Fruit fly (Drosophila melanogaster): ENCODE measurements around the gene CG43322.

DNA sequence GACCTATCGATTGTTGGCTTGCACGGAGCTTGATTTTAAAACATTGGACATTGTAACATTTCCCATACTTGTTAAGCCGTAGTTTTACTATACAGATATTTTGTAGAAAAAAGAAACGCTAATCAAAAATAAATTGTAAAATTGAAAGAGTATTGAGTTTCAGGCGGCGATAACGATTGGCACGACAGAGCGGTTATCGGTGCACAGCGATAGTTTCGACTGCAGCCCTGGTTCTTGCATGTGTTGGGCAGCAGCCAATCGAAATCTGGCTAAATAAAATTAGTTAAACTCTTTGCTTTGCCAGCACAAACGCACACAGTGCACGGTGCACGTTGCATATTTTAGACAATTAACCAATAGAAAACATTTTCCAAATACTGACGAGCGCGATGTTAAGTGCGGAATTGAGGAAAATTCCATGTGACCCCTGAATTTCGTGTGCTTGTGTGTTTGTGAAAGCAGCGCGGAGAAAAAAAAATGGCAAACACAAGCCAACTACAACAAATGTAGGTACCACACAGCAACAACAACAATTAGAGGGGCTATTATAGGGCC is 24.7 kb downstream of the CG43322 start, which contains the start of gene milt:
- TF ChIP-seq CG11617 (GFP tag; optimal IDR thresholded peaks at IDR 0.05) (peak; percentile 29), CG1620 (GFP tag; optimal IDR thresholded peaks at IDR 0.05) (no peak), Clk (GFP tag; optimal IDR thresholded peaks at IDR 0.05) (no peak), CG7045 (GFP tag; optimal IDR thresholded peaks at IDR 0.05) (no peak), cnc (optimal IDR thresholded peaks at IDR 0.05) (no peak)
